Worm (Caenorhabditis elegans) whole organism, young adult: Measurements from ENCODE around the gene ZC116.1.

Experiments used
- B0035.1 ChIP-seq: sonication (generic microtip); optimal IDR thresholded peaks from 2 replicates; lab custom pipeline; 2016; ENCODE audit warnings: missing genetic modification characterization, mild to moderate bottlenecking, missing compliant biosample characterization, missing genotype, missing genetic modification reagents
- F33H1.4 ChIP-seq: fragments of 200-800 bp; sonication (Bioruptor generic); IDR thresholded peaks from 2 replicates; pipeline ENCODE4 v1.3.6; 2022; ENCODE audit warnings: missing genetic modification reagents, missing genetic modification characterization, missing compliant biosample characterization
- aptf-3 ChIP-seq: fragments of 200-800 bp; sonication (Bioruptor generic); IDR thresholded peaks from 2 replicates; pipeline ENCODE4 v1.3.6; 2022; ENCODE audit warnings: missing genetic modification characterization, missing compliant biosample characterization
- cebp-1 ChIP-seq, 2 experiments: fragments of 200-800 bp in 1 of 2; sonication (Bioruptor generic) in 1 of 2; sonication (generic microtip) in 1 of 2; IDR thresholded peaks in 1 of 2; optimal IDR thresholded peaks in 1 of 2; 2 replicates each; pipeline versions ENCODE4 v1.3.6 to Lab custom; 2017 to 2022; ENCODE audit warnings: missing compliant biosample characterization in 2 of 2, missing genetic modification characterization in 2 of 2, mild to moderate bottlenecking in 1 of 2, missing genetic modification reagents in 1 of 2, moderate library complexity in 1 of 2
- dpl-1 ChIP-seq: fragments of 150-350 bp; optimal IDR thresholded peaks from 2 replicates; lab custom pipeline; 2014; ENCODE audit warnings: missing biosample characterization, missing genetic modification reagents, missing genetic modification characterization
- him-1 ChIP-seq: sonication (generic microtip); optimal IDR thresholded peaks from 2 replicates; lab custom pipeline; 2016; ENCODE audit warnings: missing genotype, missing genetic modification reagents, missing genetic modification characterization, missing compliant biosample characterization
- mes-4 ChIP-seq: sonication (generic microtip); optimal IDR thresholded peaks from 2 replicates; lab custom pipeline; 2016; ENCODE audit warnings: missing genotype, missing genetic modification characterization, missing compliant biosample characterization
- mxl-1 ChIP-seq: sonication (generic microtip); optimal IDR thresholded peaks from 2 replicates; lab custom pipeline; 2016; ENCODE audit warnings: missing genetic modification characterization, missing compliant biosample characterization
- nfya-1 ChIP-seq: sonication (generic microtip); optimal IDR thresholded peaks from 2 replicates; lab custom pipeline; 2017; ENCODE audit warnings: antibody characterized with exemption, missing compliant biosample characterization, missing genetic modification characterization, borderline replicate concordance; ENCODE audit not compliant: insufficient read depth
- tbx-9 ChIP-seq: sonication (generic microtip); optimal IDR thresholded peaks from 2 replicates; lab custom pipeline; 2016; ENCODE audit warnings: borderline replicate concordance, missing genetic modification characterization, inconsistent platforms, missing compliant biosample characterization

- no peak for TF ChIP-seq B0035.1 (tag; lab: Kevin White, UChicago)
- no peak for TF ChIP-seq him-1 (tag; lab: Kevin White, UChicago)
- TF ChIP-seq mes-4 (tag; lab: Kevin White, UChicago) = no peak
- TF ChIP-seq tbx-9 (tag; lab: Kevin White, UChicago) = no peak
- no peak for TF ChIP-seq F33H1.4 (GFP tag; lab: Robert Waterston, UW)
- no peak for TF ChIP-seq cebp-1 (GFP tag; IDR thresholded peaks at IDR 0.05; lab: Robert Waterston, UW)
- TF ChIP-seq cebp-1 (tag; optimal IDR thresholded peaks at IDR 0.05; lab: Kevin White, UChicago) = no peak
- TF ChIP-seq nfya-1 (tag; lab: Kevin White, UChicago) = no peak
- TF ChIP-seq dpl-1 (GFP tag; lab: Kevin White, UChicago) = no peak
- TF ChIP-seq aptf-3 (GFP tag; lab: Robert Waterston, UW) = no peak
- no peak for TF ChIP-seq mxl-1 (tag; lab: Kevin White, UChicago)
Observed at ce11 chrV:12634746-12635145, 25.1 kb downstream of the ZC116.1 start.
